Fruit fly (Drosophila melanogaster) whole organism, embryonic: ENCODE data around the gene CG6961.

Experiments used
- Atf3 ChIP-seq: fragments of 200-800 bp; sonication (Bioruptor generic); optimal IDR thresholded peaks from 3 replicates; lab custom pipeline; 2016; ENCODE audit warnings: missing biosample characterization, missing genetic modification characterization
- BEAF-32 ChIP-seq: fragments of 200-800 bp; sonication (Bioruptor generic); optimal IDR thresholded peaks from 3 replicates; lab custom pipeline; 2017; ENCODE audit warnings: missing biosample characterization, missing genetic modification characterization, mild to moderate bottlenecking, moderate library complexity, missing genetic modification reagents
- Bdp1 ChIP-seq: fragments of 200-800 bp; sonication (Bioruptor generic); optimal IDR thresholded peaks from 3 replicates; lab custom pipeline; 2016; ENCODE audit warnings: missing biosample characterization, missing genetic modification characterization
- CG10959 ChIP-seq: fragments of 200-800 bp; sonication (Bioruptor generic); IDR thresholded peaks from 2 replicates; pipeline ENCODE4 v1.3.6; 2022; ENCODE audit warnings: missing biosample characterization, missing genetic modification characterization
- CG11695 ChIP-seq: fragments of 200-800 bp; sonication (Bioruptor generic); IDR thresholded peaks from 3 replicates; pipeline ENCODE4 v1.3.6; 2022; ENCODE audit warnings: missing biosample characterization, missing genetic modification characterization
- CG14050 ChIP-seq: fragments of 200-800 bp; sonication (Bioruptor generic); IDR thresholded peaks from 3 replicates; pipeline ENCODE4 v1.3.6; 2022; ENCODE audit warnings: missing biosample characterization, missing genetic modification characterization
- CG14965 ChIP-seq: fragments of 200-800 bp; sonication (Bioruptor generic); optimal IDR thresholded peaks from 2 replicates; lab custom pipeline; 2016; ENCODE audit warnings: missing biosample characterization, missing genetic modification characterization, borderline replicate concordance
- CG1602 ChIP-seq: fragments of 200-800 bp; sonication (Bioruptor generic); optimal IDR thresholded peaks from 3 replicates; lab custom pipeline; 2016; ENCODE audit warnings: missing biosample characterization, missing genetic modification characterization
- CG18011 ChIP-seq: fragments of 200-800 bp; sonication (Bioruptor generic); optimal IDR thresholded peaks from 2 replicates; lab custom pipeline; 2017; ENCODE audit warnings: missing biosample characterization, missing genetic modification characterization, mild to moderate bottlenecking, moderate library complexity, missing genotype
- CG2202 ChIP-seq: fragments of 200-800 bp; sonication (Bioruptor generic); optimal IDR thresholded peaks from 2 replicates; lab custom pipeline; 2018; ENCODE audit warnings: missing biosample characterization, mild to moderate bottlenecking, missing genetic modification characterization
- CG2875 ChIP-seq: fragments of 200-800 bp; sonication (Bioruptor generic); optimal IDR thresholded peaks from 2 replicates; lab custom pipeline; 2017; ENCODE audit warnings: missing biosample characterization, mild to moderate bottlenecking, missing genetic modification characterization, missing genetic modification reagents
- CG31365 ChIP-seq: fragments of 200-800 bp; sonication (Bioruptor generic); optimal IDR thresholded peaks from 2 replicates; lab custom pipeline; 2018; ENCODE audit warnings: missing biosample characterization, mild to moderate bottlenecking, missing genetic modification characterization
- CG31441 ChIP-seq: fragments of 200-800 bp; sonication (Bioruptor generic); IDR thresholded peaks from 2 replicates; pipeline ENCODE4 v1.3.6; 2022; ENCODE audit warnings: missing biosample characterization, missing genetic modification characterization
- CG4707 ChIP-seq: fragments of 200-800 bp; sonication (Bioruptor generic); optimal IDR thresholded peaks from 2 replicates; lab custom pipeline; 2018; ENCODE audit warnings: missing biosample characterization, mild to moderate bottlenecking, missing genetic modification characterization, moderate library complexity
- CG5953 ChIP-seq: fragments of 200-800 bp; sonication (Bioruptor generic); IDR thresholded peaks from 2 replicates; pipeline ENCODE4 v1.3.6; 2022; ENCODE audit warnings: missing biosample characterization, missing genetic modification characterization
- CG8290 ChIP-seq, 3 experiments: fragments of 200-800 bp; sonication (Bioruptor generic); optimal IDR thresholded peaks; 2 replicates each; lab custom pipeline; 2016 to 2019; ENCODE audit warnings: missing biosample characterization in 3 of 3, missing genetic modification characterization in 3 of 3, mild to moderate bottlenecking in 2 of 3, moderate library complexity in 1 of 3
- CHES-1-like ChIP-seq: fragments of 200-800 bp; sonication (Bioruptor generic); optimal IDR thresholded peaks from 2 replicates; lab custom pipeline; 2016; ENCODE audit warnings: missing biosample characterization, missing genetic modification characterization
- Dbx ChIP-seq: fragments of 200-800 bp; sonication (Bioruptor generic); IDR thresholded peaks from 3 replicates; pipeline ENCODE4 v1.3.6; 2022; ENCODE audit warnings: missing biosample characterization, missing genetic modification characterization
- Doc3 ChIP-seq: fragments of 200-800 bp; sonication (Bioruptor generic); IDR thresholded peaks from 3 replicates; pipeline ENCODE4 v1.3.6; 2022; ENCODE audit warnings: missing biosample characterization, missing genetic modification characterization; ENCODE audit not compliant: partially characterized antibody
- Dref ChIP-seq: fragments of 200-800 bp; sonication (Bioruptor generic); IDR thresholded peaks from 2 replicates; pipeline ENCODE4 v1.3.6; 2022; ENCODE audit warnings: missing biosample characterization, missing genetic modification characterization
- E2f1 ChIP-seq: fragments of 200-800 bp; sonication (Bioruptor generic); IDR thresholded peaks from 2 replicates; pipeline ENCODE4 v1.3.6; 2022; ENCODE audit warnings: missing biosample characterization, missing genetic modification characterization
- E2f2 ChIP-seq: fragments of 200-800 bp; sonication (Bioruptor generic); IDR thresholded peaks from 2 replicates; pipeline ENCODE4 v1.3.6; 2022; ENCODE audit warnings: missing biosample characterization, missing genetic modification characterization
- Elba2 ChIP-seq: fragments of 200-800 bp; sonication (Bioruptor generic); optimal IDR thresholded peaks from 3 replicates; lab custom pipeline; 2016; ENCODE audit warnings: missing biosample characterization, missing genetic modification characterization
- Fer2 ChIP-seq: fragments of 200-800 bp; sonication (Bioruptor generic); optimal IDR thresholded peaks from 2 replicates; lab custom pipeline; 2018; ENCODE audit warnings: missing biosample characterization, mild to moderate bottlenecking, missing genetic modification characterization, moderate library complexity
- Hmx ChIP-seq: fragments of 200-800 bp; sonication (Bioruptor generic); optimal IDR thresholded peaks from 2 replicates; lab custom pipeline; 2016; ENCODE audit warnings: missing biosample characterization, missing genetic modification characterization
- MTF-1 ChIP-seq: fragments of 200-800 bp; sonication (Bioruptor generic); optimal IDR thresholded peaks from 2 replicates; lab custom pipeline; 2018; ENCODE audit warnings: missing biosample characterization, mild to moderate bottlenecking, missing genetic modification characterization, borderline replicate concordance
- Med ChIP-seq: fragments of 200-800 bp; sonication (Bioruptor generic); peaks from one replicate; lab custom pipeline; 2016; ENCODE audit warnings: missing biosample characterization, missing genetic modification characterization, mild to moderate bottlenecking, inconsistent platforms, moderate library complexity
- Mrtf ChIP-seq: fragments of 200-800 bp; sonication (Bioruptor generic); IDR thresholded peaks from 3 replicates; pipeline ENCODE4 v1.3.6; 2022; ENCODE audit warnings: missing biosample characterization, missing genetic modification characterization
- Neu2 ChIP-seq: fragments of 200-800 bp; sonication (Bioruptor generic); optimal IDR thresholded peaks from 3 replicates; lab custom pipeline; 2016; ENCODE audit warnings: missing biosample characterization, missing genetic modification characterization, borderline replicate concordance
- Poxn ChIP-seq: fragments of 200-800 bp; sonication (Bioruptor generic); IDR thresholded peaks from 2 replicates; pipeline ENCODE4 v1.3.6; 2022; ENCODE audit warnings: missing biosample characterization, missing genetic modification characterization
- Tbp ChIP-seq: fragments of >200 bp; optimal IDR thresholded peaks from 2 replicates; lab custom pipeline; 2018; ENCODE audit warnings: missing biosample characterization, missing genetic modification characterization
- Xrp1 ChIP-seq: fragments of 200-800 bp; sonication (Bioruptor generic); IDR thresholded peaks from 2 replicates; pipeline ENCODE4 v1.3.6; 2022; ENCODE audit warnings: missing biosample characterization, missing genetic modification characterization
- ac ChIP-seq: fragments of 200-800 bp; sonication (Bioruptor generic); optimal IDR thresholded peaks from 3 replicates; lab custom pipeline; 2017; ENCODE audit warnings: missing biosample characterization, mild to moderate bottlenecking, missing genetic modification characterization
- ato ChIP-seq: fragments of 200-800 bp; sonication (Bioruptor generic); IDR thresholded peaks from 2 replicates; pipeline ENCODE4 v1.3.6; 2022; ENCODE audit warnings: missing biosample characterization, missing genetic modification characterization; ENCODE audit not compliant: partially characterized antibody
- cato ChIP-seq: fragments of 200-800 bp; sonication (Bioruptor generic); optimal IDR thresholded peaks from 2 replicates; lab custom pipeline; 2016; ENCODE audit warnings: missing biosample characterization, missing genetic modification characterization, borderline replicate concordance
- crp ChIP-seq, 2 experiments: fragments of 200-800 bp; sonication (Bioruptor generic); optimal IDR thresholded peaks; 2 replicates in 1 of 2; 3 replicates in 1 of 2; lab custom pipeline; 2017; ENCODE audit warnings: missing biosample characterization in 2 of 2, missing genetic modification characterization in 2 of 2, mild to moderate bottlenecking in 1 of 2, moderate library complexity in 1 of 2
- ems ChIP-seq: fragments of 200-800 bp; sonication (Bioruptor generic); optimal IDR thresholded peaks from 3 replicates; lab custom pipeline; 2016; ENCODE audit warnings: missing biosample characterization, missing genetic modification characterization
- fd102C ChIP-seq: fragments of 200-800 bp; sonication (Bioruptor generic); optimal IDR thresholded peaks from 2 replicates; lab custom pipeline; 2018; ENCODE audit warnings: missing biosample characterization, mild to moderate bottlenecking, missing genetic modification characterization, moderate library complexity
- fd96Cb ChIP-seq: fragments of 200-800 bp; sonication (Bioruptor generic); optimal IDR thresholded peaks from 2 replicates; lab custom pipeline; 2018; ENCODE audit warnings: missing biosample characterization, mild to moderate bottlenecking, missing genetic modification characterization, moderate library complexity
- hb ChIP-seq: fragments of 200-800 bp; sonication (Bioruptor generic); IDR thresholded peaks from 3 replicates; pipeline ENCODE4 v1.3.6; 2022; ENCODE audit warnings: missing biosample characterization, missing genetic modification characterization; ENCODE audit not compliant: partially characterized antibody
- ind ChIP-seq: fragments of 200-800 bp; sonication (Bioruptor generic); optimal IDR thresholded peaks from 3 replicates; lab custom pipeline; 2016; ENCODE audit warnings: missing biosample characterization, missing genetic modification characterization
- jigr1 ChIP-seq: fragments of 200-800 bp; sonication (Bioruptor generic); IDR thresholded peaks from 3 replicates; pipeline ENCODE4 v1.3.6; 2022; ENCODE audit warnings: missing biosample characterization, missing genetic modification characterization
- odd ChIP-seq: fragments of 200-800 bp; sonication (Bioruptor generic); optimal IDR thresholded peaks from 2 replicates; lab custom pipeline; 2017; ENCODE audit warnings: missing biosample characterization, mild to moderate bottlenecking, missing genetic modification characterization
- otp ChIP-seq: fragments of 200-800 bp; sonication (Bioruptor generic); IDR thresholded peaks from 3 replicates; pipeline ENCODE4, ENCODE4 v1.3.6; 2022; ENCODE audit warnings: missing biosample characterization, missing genetic modification characterization
- ranshi ChIP-seq: fragments of 200-800 bp; sonication (Bioruptor generic); IDR thresholded peaks from 2 replicates; pipeline ENCODE4 v1.3.6; 2022; ENCODE audit warnings: missing biosample characterization, missing genetic modification characterization
- salm ChIP-seq: fragments of 200-800 bp; sonication (Bioruptor generic); optimal IDR thresholded peaks from 2 replicates; lab custom pipeline; 2018; ENCODE audit warnings: missing biosample characterization, mild to moderate bottlenecking, missing genetic modification characterization
- seq ChIP-seq: fragments of 200-800 bp; sonication (Bioruptor generic); IDR thresholded peaks from 2 replicates; pipeline ENCODE4 v1.3.6; 2022; ENCODE audit warnings: missing biosample characterization, missing genetic modification characterization
- ssp ChIP-seq: fragments of 200-800 bp; sonication (Bioruptor generic); IDR thresholded peaks from 2 replicates; pipeline ENCODE4 v1.3.6; 2022; ENCODE audit warnings: missing biosample characterization, missing genetic modification characterization
- tup ChIP-seq: fragments of 200-800 bp; sonication (Bioruptor generic); optimal IDR thresholded peaks from 2 replicates; lab custom pipeline; 2016; ENCODE audit warnings: missing biosample characterization, mild to moderate bottlenecking, missing genetic modification characterization, moderate library complexity

Gene CG6961

DNA sequence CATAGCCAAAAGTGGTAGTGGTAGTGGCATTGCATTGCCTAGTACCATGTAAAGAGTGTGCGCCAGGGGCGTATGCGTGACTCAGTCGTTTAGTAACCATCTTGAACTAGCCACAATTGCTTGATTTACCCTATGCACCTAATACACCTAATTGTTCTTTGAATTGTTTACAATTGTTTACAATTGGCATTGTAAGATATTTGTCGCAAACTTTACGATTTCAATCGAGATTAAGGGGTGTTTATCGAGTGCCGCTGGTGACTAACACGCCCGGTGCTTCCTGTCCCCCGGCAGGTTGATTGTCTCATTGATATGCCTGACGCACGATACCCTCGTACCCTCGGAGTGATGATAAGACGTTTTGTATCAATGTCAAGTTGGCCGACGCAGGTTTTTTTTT is 49.0 kb upstream of the CG6961 start (continued):
- no peak for TF ChIP-seq ranshi (GFP tag; lab: Robert Waterston, UW)
- TF ChIP-seq BEAF-32 = no peak
- TF ChIP-seq hb (GFP tag; lab: Robert Waterston, UW) = no peak
- peak; percentile 24 for TF ChIP-seq CHES-1-like (GFP tag; lab: Kevin White, UChicago)
- no peak for TF ChIP-seq CG8290 (GFP tag; optimal IDR thresholded peaks at IDR 0.05; lab: Kevin White, UChicago)
- TF ChIP-seq CG8290 (tag; optimal IDR thresholded peaks at IDR 0.05; lab: Kevin White, UChicago) = peak in 1 of 2 experiments; percentile 77
- TF ChIP-seq Doc3 = no peak
- no peak for TF ChIP-seq CG18011 (GFP tag; lab: Kevin White, UChicago)
- TF ChIP-seq Med (GFP tag; lab: Kevin White, UChicago) = peak; percentile 80
- no peak for TF ChIP-seq CG2875 (GFP tag; lab: Kevin White, UChicago)
- no peak for TF ChIP-seq cato
- TF ChIP-seq Tbp (GFP tag; lab: Kevin White, UChicago) = no peak
- peak; percentile 55 for TF ChIP-seq CG31441 (GFP tag; lab: Robert Waterston, UW)
- no peak for TF ChIP-seq Poxn
- TF ChIP-seq salm (tag; lab: Kevin White, UChicago) = no peak
- no peak for TF ChIP-seq Neu2 (GFP tag; lab: Kevin White, UChicago)
- TF ChIP-seq Xrp1 (GFP tag; lab: Robert Waterston, UW) = peak; percentile 73
- TF ChIP-seq odd (GFP tag; lab: Kevin White, UChicago) = no peak
- no peak for TF ChIP-seq ems (GFP tag; lab: Kevin White, UChicago)
- 0 out of 2 replicates have a peak, but pooled peaks have one; percentile 29 for TF ChIP-seq CG5953 (GFP tag; lab: Robert Waterston, UW)
- TF ChIP-seq CG14050 (GFP tag; lab: Robert Waterston, UW) = peak; percentile 62; the same call in 2 of the 3 replicates
- TF ChIP-seq CG4707 (GFP tag; lab: Kevin White, UChicago) = no peak
- TF ChIP-seq Mrtf = 0 out of 3 replicates have a peak, but pooled peaks have one; percentile 11
- TF ChIP-seq MTF-1 = no peak
- TF ChIP-seq seq (GFP tag; lab: Robert Waterston, UW) = 0 out of 2 replicates have a peak, but pooled peaks have one; percentile 13
- TF ChIP-seq Dbx (GFP tag; lab: Robert Waterston, UW) = no peak
- no peak for TF ChIP-seq CG1602 (GFP tag; lab: Kevin White, UChicago)
- TF ChIP-seq jigr1 = peak; percentile 72; the same call in 1 of the 3 replicates
- TF ChIP-seq CG2202 = no peak
- TF ChIP-seq fd102C = no peak
- TF ChIP-seq ato = no peak
- no peak for TF ChIP-seq CG10959 (GFP tag; lab: Robert Waterston, UW)
- TF ChIP-seq otp (GFP tag; lab: Robert Waterston, UW) = 0 out of 3 replicates have a peak, but pooled peaks have one; percentile 15
- 0 out of 2 replicates have a peak, but pooled peaks have one; percentile 38 for TF ChIP-seq ssp (GFP tag; lab: Robert Waterston, UW)
- TF ChIP-seq Bdp1 = peak; percentile 17
- no peak for TF ChIP-seq CG14965 (GFP tag; lab: Kevin White, UChicago)
- TF ChIP-seq tup = no peak
- no peak for TF ChIP-seq ac (GFP tag; lab: Kevin White, UChicago)
- TF ChIP-seq CG31365 (tag; lab: Kevin White, UChicago) = no peak
- no peak for TF ChIP-seq crp (GFP tag; optimal IDR thresholded peaks at IDR 0.05; lab: Kevin White, UChicago)
- TF ChIP-seq ind (GFP tag; lab: Kevin White, UChicago) = no peak
- TF ChIP-seq Fer2 (tag; lab: Kevin White, UChicago) = no peak
- TF ChIP-seq Hmx = no peak
- peak; percentile 45; the same call in 1 of the 3 replicates for TF ChIP-seq CG11695 (GFP tag; lab: Robert Waterston, UW)
- no peak for TF ChIP-seq fd96Cb (tag; lab: Kevin White, UChicago)
- no peak for TF ChIP-seq Elba2 (GFP tag; lab: Kevin White, UChicago)
- peak; percentile 48; the same call in 1 of the 2 replicates for TF ChIP-seq E2f2 (GFP tag; lab: Robert Waterston, UW)
- no peak for TF ChIP-seq Atf3 (GFP tag; lab: Kevin White, UChicago)
- TF ChIP-seq E2f1 (GFP tag; lab: Robert Waterston, UW) = peak; percentile 59
- no peak for TF ChIP-seq Dref (GFP tag; lab: Robert Waterston, UW)
